Fruit fly (Drosophila melanogaster) whole organism, pupa: Measurements from ENCODE around the gene AGO2.

Experiments
- CG10348 ChIP-seq: fragments of 200-800 bp; sonication (Bioruptor generic); IDR thresholded peaks from 2 replicates; pipeline ENCODE4 v1.3.6; 2022; ENCODE audit warnings: missing biosample characterization, missing genetic modification characterization
- CG12605 ChIP-seq: fragments of 200-800 bp; sonication (Bioruptor generic); IDR thresholded peaks from 2 replicates; pipeline ENCODE4 v1.3.6; 2022; ENCODE audit warnings: missing biosample characterization, missing genetic modification characterization
- CG13204 ChIP-seq: fragments of 200-800 bp; sonication (Bioruptor generic); optimal IDR thresholded peaks from 2 replicates; lab custom pipeline; 2018; ENCODE audit warnings: missing biosample characterization, mild to moderate bottlenecking, missing genetic modification characterization, moderate library complexity
- CG14655 ChIP-seq: fragments of 200-800 bp; sonication (Bioruptor generic); optimal IDR thresholded peaks from 3 replicates; lab custom pipeline; 2017; ENCODE audit warnings: mild to moderate bottlenecking, missing biosample characterization, missing genetic modification reagents, missing genetic modification characterization
- CG15710 ChIP-seq: fragments of 200-800 bp; sonication (Bioruptor generic); optimal IDR thresholded peaks from 2 replicates; lab custom pipeline; 2018; ENCODE audit warnings: missing biosample characterization, mild to moderate bottlenecking, missing genetic modification characterization, moderate library complexity
- CG32121 ChIP-seq: fragments of 200-800 bp; sonication (Bioruptor generic); IDR thresholded peaks from 2 replicates; pipeline ENCODE4 v1.3.6; 2022; ENCODE audit warnings: missing biosample characterization, missing genetic modification characterization
- CG34367 ChIP-seq: fragments of 200-800 bp; sonication (Bioruptor generic); optimal IDR thresholded peaks from 2 replicates; lab custom pipeline; 2018; ENCODE audit warnings: missing biosample characterization, mild to moderate bottlenecking, missing genetic modification characterization
- CG4496 ChIP-seq: fragments of 200-800 bp; sonication (Bioruptor generic); IDR thresholded peaks from 3 replicates; pipeline ENCODE4 v1.3.6; 2022; ENCODE audit warnings: missing biosample characterization, missing genetic modification characterization
- CG8159 ChIP-seq: fragments of 200-800 bp; sonication (Bioruptor generic); optimal IDR thresholded peaks from 3 replicates; lab custom pipeline; 2018; ENCODE audit warnings: missing biosample characterization, mild to moderate bottlenecking, missing genetic modification characterization, moderate library complexity
- CG8301 ChIP-seq: fragments of 200-800 bp; sonication (Bioruptor generic); optimal IDR thresholded peaks from 2 replicates; lab custom pipeline; 2018; ENCODE audit warnings: missing biosample characterization, mild to moderate bottlenecking, missing genetic modification characterization
- CG9948 ChIP-seq: fragments of 200-800 bp; sonication (Bioruptor generic); optimal IDR thresholded peaks from 2 replicates; lab custom pipeline; 2018; ENCODE audit warnings: missing biosample characterization, mild to moderate bottlenecking, missing genetic modification characterization, moderate library complexity
- EcR ChIP-seq: fragments of 200-800 bp; sonication (Bioruptor generic); optimal IDR thresholded peaks from 3 replicates; lab custom pipeline; 2019; ENCODE audit warnings: missing biosample characterization, missing genetic modification characterization, mild to moderate bottlenecking, moderate library complexity, missing genetic modification reagents
- Ets98B ChIP-seq: fragments of 200-800 bp; sonication (Bioruptor generic); IDR thresholded peaks from 2 replicates; pipeline ENCODE4 v1.3.6; 2022; ENCODE audit warnings: missing biosample characterization, missing genetic modification characterization
- Pif1A ChIP-seq: fragments of 200-800 bp; sonication (Bioruptor generic); optimal IDR thresholded peaks from 3 replicates; lab custom pipeline; 2016; ENCODE audit warnings: missing biosample characterization, missing genetic modification characterization
- Pif1B ChIP-seq: fragments of 200-800 bp; sonication (Bioruptor generic); optimal IDR thresholded peaks from 3 replicates; lab custom pipeline; 2016; ENCODE audit warnings: missing biosample characterization, missing genetic modification characterization
- Snoo ChIP-seq: fragments of 200-800 bp; sonication (Bioruptor generic); optimal IDR thresholded peaks from 3 replicates; lab custom pipeline; 2017; ENCODE audit warnings: missing biosample characterization, mild to moderate bottlenecking, missing genetic modification characterization, inconsistent platforms
- fd96Ca ChIP-seq: fragments of 200-800 bp; sonication (Bioruptor generic); IDR thresholded peaks from 3 replicates; pipeline ENCODE4 v1.3.6; 2022; ENCODE audit warnings: missing biosample characterization, missing genetic modification characterization
- rn ChIP-seq: fragments of 200-800 bp; sonication (Bioruptor generic); IDR thresholded peaks from 2 replicates; pipeline ENCODE4 v1.3.6; 2022; ENCODE audit warnings: missing biosample characterization, missing genetic modification characterization

Gene AGO2

DNA sequence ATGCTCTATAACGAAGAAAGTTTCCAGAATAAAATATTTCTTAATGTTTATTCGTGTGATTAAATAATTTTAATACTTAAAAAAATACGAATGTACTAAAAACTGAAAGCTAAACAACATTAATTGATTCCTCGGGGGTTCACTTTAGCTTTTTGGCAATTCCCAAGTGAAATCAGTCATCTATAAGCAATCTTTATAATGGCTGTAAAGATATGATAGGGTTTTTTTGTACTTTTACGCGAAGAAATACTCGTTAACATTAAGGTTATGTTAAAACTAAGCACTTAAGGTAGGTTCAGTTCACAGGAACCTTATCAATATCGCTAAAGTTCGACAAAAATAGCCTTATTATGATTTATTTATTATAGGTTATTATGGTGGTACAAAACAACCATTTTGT, 34.0 kb upstream of the AGO2 start:
- no peak for TF ChIP-seq CG4496
- TF ChIP-seq EcR = no peak
- no peak for TF ChIP-seq Pif1B
- TF ChIP-seq Pif1A (GFP tag; lab: Kevin White, UChicago) = no peak

DNA sequence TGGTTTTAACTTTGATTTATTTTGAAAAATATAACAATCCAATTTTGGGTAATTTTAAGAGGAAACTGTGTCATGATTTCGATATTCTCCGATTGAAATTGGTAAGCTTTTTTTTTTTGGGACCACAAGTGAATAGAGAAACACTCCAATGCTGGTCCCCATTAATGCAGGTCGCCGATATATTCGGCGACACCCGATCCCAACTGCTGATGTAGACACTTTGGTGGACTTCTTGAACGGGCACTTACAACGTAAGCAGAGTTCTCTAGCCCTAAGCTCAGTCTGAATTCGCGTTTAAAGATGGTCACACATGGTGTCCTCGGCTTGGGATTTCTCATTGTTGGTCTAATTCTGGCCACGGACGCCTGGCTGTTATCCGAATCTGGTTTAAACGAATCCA, 33.6 kb upstream of the AGO2 start, which contains the start of gene yellow-k:
Gene yellow-k (plus strand): TSS at position 301 of the 400 bp plus-strand sequence.
- TF ChIP-seq Ets98B (GFP tag; lab: Robert Waterston, UW) (no peak), CG15710 (tag; lab: Kevin White, UChicago) (no peak), fd96Ca (GFP tag; lab: Robert Waterston, UW) (no peak), CG12605 (GFP tag; lab: Robert Waterston, UW) (no peak), Pif1B (no peak), CG8159 (tag; lab: Kevin White, UChicago) (no peak)
- TF ChIP-seq, all 21 proteins: peak for 0

DNA sequence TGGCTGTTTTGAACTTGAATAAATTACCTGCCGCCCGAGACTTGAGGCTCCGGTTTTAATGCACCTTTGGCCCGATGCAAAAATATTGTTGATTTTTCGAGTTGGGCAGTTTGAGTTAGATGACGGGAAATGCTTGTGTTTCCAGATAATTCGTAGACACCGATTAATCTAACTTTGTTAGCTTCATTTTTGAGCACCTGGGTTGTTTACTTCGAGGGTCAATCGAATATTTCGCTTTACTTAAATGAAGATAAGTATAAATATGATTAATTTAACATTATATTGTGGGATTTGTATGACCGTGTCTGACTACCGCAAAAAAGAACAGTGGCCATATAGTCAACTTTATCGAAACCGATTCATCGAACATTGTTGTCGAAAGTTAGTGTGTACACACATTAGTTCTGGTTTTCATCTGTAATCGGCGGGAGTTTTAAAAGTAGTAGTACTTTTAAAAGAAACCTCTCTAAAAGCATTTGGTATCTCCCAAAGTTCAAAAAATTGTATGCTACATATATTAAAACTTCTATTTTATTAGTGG, 30.0 kb upstream of the AGO2 start, which contains the start of gene CG7945:
Gene CG7945 (minus strand): TSS at position 332 of the 541 bp plus-strand sequence.
- TF ChIP-seq fd96Ca (GFP tag; lab: Robert Waterston, UW) (no peak), Snoo (tag; lab: Kevin White, UChicago) (no peak), rn (GFP tag; lab: Robert Waterston, UW) (no peak)

DNA sequence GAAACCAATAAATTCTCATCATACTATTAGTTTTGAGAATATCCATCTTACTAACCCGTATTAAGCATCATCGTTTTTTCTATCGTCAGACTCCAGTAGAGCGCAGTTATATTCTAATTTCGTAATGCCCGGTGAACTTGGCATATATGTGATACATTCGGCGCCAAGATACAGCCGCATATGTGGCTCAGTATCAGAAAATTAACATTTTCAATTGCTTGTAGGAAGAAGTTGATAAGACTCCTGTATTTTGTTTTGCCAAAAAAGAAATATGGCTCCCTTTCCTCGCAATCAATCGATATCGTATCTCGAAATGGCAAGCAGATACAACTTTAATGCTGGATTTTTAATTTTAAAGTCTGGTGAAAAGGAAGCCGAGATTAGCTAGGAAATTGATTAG, 28.8 kb upstream of the AGO2 start, which contains the start of gene CG33986:
Gene CG33986 (minus strand): TSS at position 101 of the 400 bp plus-strand sequence.
- no peak for TF ChIP-seq CG13204 (GFP tag; lab: Kevin White, UChicago)
- no peak for TF ChIP-seq CG32121
- no peak for TF ChIP-seq CG12605 (GFP tag; lab: Robert Waterston, UW)
- TF ChIP-seq Pif1A (GFP tag; lab: Kevin White, UChicago) = no peak
- no peak for TF ChIP-seq Snoo (tag; lab: Kevin White, UChicago)
- no peak for TF ChIP-seq CG9948
- no peak for TF ChIP-seq Ets98B (GFP tag; lab: Robert Waterston, UW)
- no peak for TF ChIP-seq CG34367 (tag; lab: Kevin White, UChicago)
- TF ChIP-seq Pif1B = no peak
- no peak for TF ChIP-seq CG10348 (GFP tag; lab: Robert Waterston, UW)
- no peak for TF ChIP-seq CG8301 (tag; lab: Kevin White, UChicago)
- TF ChIP-seq, all 21 proteins: peak for 0

DNA sequence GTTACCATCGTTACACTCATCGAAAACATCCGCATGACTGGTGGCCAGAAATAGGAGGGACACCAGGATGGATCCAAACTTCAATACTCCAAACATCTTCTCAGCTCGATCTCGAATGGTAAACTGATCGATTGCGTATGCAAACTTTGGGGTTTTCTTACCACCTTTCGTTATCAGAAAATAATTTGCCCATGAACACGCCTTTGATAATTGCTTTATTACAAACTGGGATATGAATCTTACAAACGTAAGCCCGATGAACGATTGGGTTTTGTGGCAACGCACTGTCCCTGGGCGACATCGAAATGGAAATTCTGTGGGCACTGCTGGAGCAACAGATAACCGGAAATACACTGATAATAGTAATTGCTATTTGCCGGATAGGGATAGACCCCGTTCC, 27.2 kb upstream of the AGO2 start, which contains the start of gene CG33985:
Gene CG33985 (minus strand): TSS at position 101 of the 400 bp plus-strand sequence.
- TF ChIP-seq CG32121 = no peak
- no peak for TF ChIP-seq CG13204 (GFP tag; lab: Kevin White, UChicago)
- no peak for TF ChIP-seq CG12605 (GFP tag; lab: Robert Waterston, UW)

DNA sequence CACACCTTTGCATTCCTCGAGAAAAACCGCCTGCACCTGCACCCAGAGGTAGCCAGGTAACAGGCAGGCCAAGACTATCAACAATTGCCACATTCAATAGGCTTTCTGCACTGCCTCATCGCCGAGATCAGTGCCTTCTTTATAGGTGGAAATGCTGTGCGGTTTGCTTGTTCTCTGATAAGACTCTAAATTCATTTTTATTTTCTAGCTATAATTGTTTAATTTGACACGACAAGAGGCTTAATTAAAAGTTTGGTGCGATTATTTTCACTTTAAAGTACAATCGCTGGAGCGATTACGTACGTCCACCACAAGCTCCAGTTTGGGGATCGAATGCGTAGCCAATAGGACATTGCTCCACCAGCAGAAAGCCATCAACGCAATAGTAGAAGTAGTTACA, 26.5 kb upstream of the AGO2 start, which contains the start of gene CG42729:
Gene CG42729 (minus strand): TSS at position 101 of the 400 bp plus-strand sequence.
- TF ChIP-seq CG13204 (GFP tag; lab: Kevin White, UChicago) = no peak
- TF ChIP-seq CG34367 (tag; lab: Kevin White, UChicago) = no peak
- no peak for TF ChIP-seq CG4496
- TF ChIP-seq CG9948 = no peak

DNA sequence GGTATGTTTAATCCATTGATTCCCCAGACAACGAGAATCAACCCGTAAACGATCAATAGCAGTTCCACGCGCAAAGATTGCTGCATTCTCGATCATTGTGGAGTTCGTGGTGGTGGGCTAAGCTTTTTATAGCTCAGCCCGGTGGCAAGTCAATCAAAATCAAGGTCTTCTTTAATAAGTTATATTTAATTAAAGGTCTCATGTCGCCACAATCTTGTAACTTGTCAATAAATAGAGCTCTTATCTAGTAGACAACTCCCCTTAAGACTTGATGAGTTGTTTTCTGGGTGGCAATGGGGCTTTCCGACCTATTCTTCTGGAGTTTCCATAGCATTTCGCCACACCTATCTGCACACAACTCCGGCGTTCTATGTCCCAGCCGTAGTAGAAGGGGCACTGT, 25.8 kb upstream of the AGO2 start, which contains the start of gene CG42728:
Gene CG42728 (minus strand): TSS at position 101 of the 400 bp plus-strand sequence.
- no peak for TF ChIP-seq CG9948
- no peak for TF ChIP-seq CG13204 (GFP tag; lab: Kevin White, UChicago)
- TF ChIP-seq EcR = no peak
- no peak for TF ChIP-seq Pif1B
- no peak for TF ChIP-seq CG10348 (GFP tag; lab: Robert Waterston, UW)
- no peak for TF ChIP-seq Ets98B (GFP tag; lab: Robert Waterston, UW)
- no peak for TF ChIP-seq CG8301 (tag; lab: Kevin White, UChicago)
- no peak for TF ChIP-seq CG12605 (GFP tag; lab: Robert Waterston, UW)
- TF ChIP-seq fd96Ca (GFP tag; lab: Robert Waterston, UW) = no peak
- no peak for TF ChIP-seq CG4496
- TF ChIP-seq CG34367 (tag; lab: Kevin White, UChicago) = no peak
- no peak for TF ChIP-seq CG32121
- TF ChIP-seq, all 21 proteins: peak for 0

DNA sequence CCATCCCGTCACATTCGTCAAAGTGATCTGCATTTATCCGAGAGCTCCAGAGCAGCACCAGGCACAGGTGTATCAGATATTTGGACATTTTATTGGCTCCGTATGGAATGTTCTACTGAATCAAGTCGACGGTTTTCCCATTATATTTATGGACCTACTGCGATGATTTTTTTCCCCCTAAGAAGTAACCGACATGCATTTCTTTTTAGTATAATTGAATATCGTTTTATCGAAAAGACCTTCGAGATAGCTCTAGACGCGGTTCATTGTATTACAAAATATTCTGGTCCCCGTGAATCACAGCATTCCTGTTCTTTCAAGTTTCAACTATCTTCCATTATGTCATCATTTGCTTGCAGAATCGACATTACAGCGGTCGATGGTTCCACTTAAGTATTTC, 24.8 kb upstream of the AGO2 start, which contains the start of gene obst-H:
Gene obst-H (minus strand): TSS at position 101 of the 400 bp plus-strand sequence.
- no peak for TF ChIP-seq fd96Ca (GFP tag; lab: Robert Waterston, UW)
- no peak for TF ChIP-seq CG12605 (GFP tag; lab: Robert Waterston, UW)
- no peak for TF ChIP-seq Pif1B
- no peak for TF ChIP-seq EcR
- TF ChIP-seq CG14655 (GFP tag; lab: Kevin White, UChicago) = no peak
- TF ChIP-seq CG13204 (GFP tag; lab: Kevin White, UChicago) = no peak
- no peak for TF ChIP-seq CG9948

DNA sequence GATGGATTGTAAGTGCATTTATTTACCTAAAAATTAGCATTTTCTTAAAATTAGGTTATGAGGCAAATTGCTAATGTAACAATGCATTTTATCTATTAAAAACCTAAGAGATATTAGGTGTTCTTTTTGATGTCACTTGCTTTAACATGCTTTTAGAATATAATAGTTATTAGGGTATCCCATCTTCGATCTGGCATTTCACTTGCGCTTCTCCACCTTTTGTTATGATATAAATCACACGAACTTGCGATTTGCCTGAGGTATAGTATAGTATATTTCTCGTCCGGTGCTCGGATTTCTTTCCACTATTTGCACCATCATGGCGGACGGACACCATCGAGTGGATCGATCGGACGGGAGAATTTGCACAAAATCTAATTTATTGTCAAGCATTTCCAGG, 23.8 kb upstream of the AGO2 start:
- TF ChIP-seq fd96Ca (GFP tag; lab: Robert Waterston, UW) (no peak), CG9948 (no peak), rn (GFP tag; lab: Robert Waterston, UW) (no peak)
